Worm (Caenorhabditis elegans) whole organism, L4 larva: Measurements from ENCODE around the gene ced-4.

Source experiments
- D1046.2 ChIP-seq: fragments of 200-800 bp; sonication (Bioruptor generic); IDR thresholded peaks from 2 replicates; pipeline ENCODE4 v1.3.6; 2022; ENCODE audit warnings: missing genetic modification characterization, missing compliant biosample characterization
- F44E2.7 ChIP-seq: fragments of 200-800 bp; sonication (Bioruptor generic); IDR thresholded peaks from 2 replicates; pipeline ENCODE4 v2.1.2; 2022; ENCODE audit warnings: missing genetic modification characterization, missing compliant biosample characterization
- R02D3.7 ChIP-seq: fragments of 150-350 bp; sonication (generic microtip); optimal IDR thresholded peaks from 3 replicates; lab custom pipeline; 2014; ENCODE audit warnings: missing biosample characterization, missing genetic modification characterization
- aha-1 ChIP-seq: fragments of 150-350 bp; peaks from one replicate; lab custom pipeline; 2014; ENCODE audit warnings: missing biosample characterization, missing genetic modification characterization
- ama-1 ChIP-seq: fragments of 150-350 bp; optimal IDR thresholded peaks from 2 replicates; lab custom pipeline; 2014; ENCODE audit warnings: inconsistent platforms, mixed read lengths
- arid-1 ChIP-seq: fragments of 200-800 bp; sonication (Bioruptor generic); conservative IDR thresholded peaks from 2 replicates; pipeline ENCODE4 v1.3.6; 2022; ENCODE audit warnings: missing genetic modification reagents, missing genetic modification characterization, missing compliant biosample characterization
- ceh-32 ChIP-seq: sonication (generic microtip); optimal IDR thresholded peaks from 2 replicates; lab custom pipeline; 2016; ENCODE audit warnings: mild to moderate bottlenecking, missing genetic modification characterization, missing compliant biosample characterization; ENCODE audit not compliant: poor library complexity
- ceh-44 ChIP-seq: fragments of 200-800 bp; sonication (Bioruptor generic); IDR thresholded peaks from 2 replicates; pipeline ENCODE4 v1.3.6; 2022; ENCODE audit warnings: missing genetic modification reagents, missing genetic modification characterization, missing compliant biosample characterization
- ces-1 ChIP-seq: fragments of 150-350 bp; sonication (generic microtip); optimal IDR thresholded peaks from 4 replicates; lab custom pipeline; 2014; ENCODE audit warnings: missing biosample characterization, missing genetic modification reagents, missing genetic modification characterization
- daf-16 ChIP-seq, 3 experiments: sonication (generic microtip); optimal IDR thresholded peaks; 2 replicates each; lab custom pipeline; 2016 to 2017; ENCODE audit warnings: missing genetic modification characterization in 3 of 3, missing genetic modification reagents in 3 of 3, mild to moderate bottlenecking in 2 of 3, missing compliant biosample characterization in 2 of 3, missing biosample characterization in 1 of 3, moderate library complexity in 1 of 3
- daf-8 ChIP-seq: fragments of 200-800 bp; sonication (Bioruptor generic); IDR thresholded peaks from 2 replicates; pipeline ENCODE4 v1.3.6; 2022; ENCODE audit warnings: missing genetic modification characterization, missing compliant biosample characterization
- dmd-6 ChIP-seq: fragments of 200-800 bp; sonication (Bioruptor generic); IDR thresholded peaks from 2 replicates; pipeline ENCODE4 v1.3.6; 2022; ENCODE audit warnings: missing genetic modification reagents, missing genetic modification characterization, missing compliant biosample characterization
- dpl-1 ChIP-seq: fragments of 150-350 bp; optimal IDR thresholded peaks from 2 replicates; lab custom pipeline; 2014; ENCODE audit warnings: missing biosample characterization, missing genetic modification reagents, missing genetic modification characterization
- duxl-1 ChIP-seq: sonication (generic microtip); optimal IDR thresholded peaks from 2 replicates; lab custom pipeline; 2016; ENCODE audit warnings: mild to moderate bottlenecking, missing genetic modification characterization, moderate library complexity, missing compliant biosample characterization; ENCODE audit not compliant: poor library complexity
- fkh-10 ChIP-seq: fragments of 150-350 bp; optimal IDR thresholded peaks from 2 replicates; lab custom pipeline; 2014; ENCODE audit warnings: missing biosample characterization, missing genetic modification reagents, missing genetic modification characterization
- gei-8 ChIP-seq: fragments of 200-800 bp; sonication (Bioruptor generic); optimal IDR thresholded peaks from 2 replicates; lab custom pipeline; 2018; ENCODE audit warnings: mild to moderate bottlenecking, missing genetic modification characterization, missing compliant biosample characterization
- hif-1 ChIP-seq, 2 experiments: sonication (generic microtip); optimal IDR thresholded peaks; 2 replicates each; lab custom pipeline; 2016 to 2017; ENCODE audit warnings: missing compliant biosample characterization in 2 of 2, missing genetic modification characterization in 2 of 2, missing genetic modification reagents in 2 of 2, missing genotype in 2 of 2, mild to moderate bottlenecking in 1 of 2
- hlh-30 ChIP-seq: sonication (generic microtip); optimal IDR thresholded peaks from 2 replicates; lab custom pipeline; 2017; ENCODE audit warnings: antibody characterized with exemption, mild to moderate bottlenecking, missing genetic modification characterization, missing compliant biosample characterization; ENCODE audit not compliant: insufficient read depth
- lim-7 ChIP-seq: fragments of 200-800 bp; sonication (Bioruptor generic); IDR thresholded peaks from 2 replicates; pipeline ENCODE4 v1.3.6; 2022; ENCODE audit warnings: missing genetic modification characterization, missing compliant biosample characterization
- lin-15B ChIP-seq: fragments of 150-350 bp; sonication (generic microtip); optimal IDR thresholded peaks from 3 replicates; lab custom pipeline; 2014; ENCODE audit warnings: missing biosample characterization, missing genetic modification characterization
- lin-29 ChIP-seq: fragments of 200-800 bp; sonication (Bioruptor generic); IDR thresholded peaks from 2 replicates; pipeline ENCODE4 v1.3.6; 2022; ENCODE audit warnings: missing genetic modification reagents, missing genetic modification characterization, missing compliant biosample characterization
- lsy-2 ChIP-seq, 2 experiments: fragments of 150-350 bp in 1 of 2; sonication (generic microtip) in 1 of 2; optimal IDR thresholded peaks; 2 replicates each; lab custom pipeline; 2014 to 2017; ENCODE audit warnings: missing biosample characterization in 2 of 2, missing genetic modification characterization in 2 of 2
- madf-5 ChIP-seq, 2 experiments: fragments of 200-800 bp; sonication (Bioruptor generic); IDR thresholded peaks; 2 replicates each; pipeline ENCODE4 v1.3.6; 2022; ENCODE audit warnings: missing compliant biosample characterization in 2 of 2, missing genetic modification characterization in 2 of 2
- mdl-1 ChIP-seq, 2 experiments: fragments of 150-350 bp in 1 of 2; sonication (generic microtip) in 1 of 2; optimal IDR thresholded peaks; 2 replicates each; lab custom pipeline; 2014 to 2017; ENCODE audit warnings: missing biosample characterization in 2 of 2, missing genetic modification characterization in 2 of 2
- mes-2 ChIP-seq: sonication (generic microtip); optimal IDR thresholded peaks from 2 replicates; lab custom pipeline; 2016; ENCODE audit warnings: missing genotype, mild to moderate bottlenecking, missing genetic modification characterization, missing compliant biosample characterization; ENCODE audit not compliant: poor library complexity, severe bottlenecking
- mxl-2 ChIP-seq: fragments of 200-800 bp; sonication (Bioruptor generic); conservative IDR thresholded peaks from 2 replicates; pipeline ENCODE4 v1.3.6; 2022; ENCODE audit warnings: missing genetic modification reagents, missing genetic modification characterization, missing compliant biosample characterization
- nhr-11 ChIP-seq: fragments of 150-350 bp; optimal IDR thresholded peaks from 2 replicates; lab custom pipeline; 2014; ENCODE audit warnings: missing biosample characterization, missing genetic modification characterization
- nhr-237 ChIP-seq: sonication (generic microtip); optimal IDR thresholded peaks from 2 replicates; lab custom pipeline; 2017; ENCODE audit warnings: missing biosample characterization, missing genetic modification characterization
- nhr-25 ChIP-seq: sonication (generic microtip); optimal IDR thresholded peaks from 2 replicates; lab custom pipeline; 2017; ENCODE audit warnings: missing genetic modification characterization, mild to moderate bottlenecking, missing compliant biosample characterization, antibody characterized with exemption, moderate library complexity, borderline replicate concordance; ENCODE audit not compliant: insufficient read depth
- nhr-76 ChIP-seq: fragments of 150-350 bp; optimal IDR thresholded peaks from 2 replicates; lab custom pipeline; 2014; ENCODE audit warnings: missing biosample characterization, missing genetic modification characterization
- pha-4 ChIP-seq, 2 experiments: fragments of 150-350 bp in 1 of 2; fragments of 200-800 bp in 1 of 2; sonication (Bioruptor generic) in 1 of 2; IDR thresholded peaks in 1 of 2; optimal IDR thresholded peaks in 1 of 2; 2 replicates each; pipeline versions ENCODE4 v1.3.6 to Lab custom; 2014 to 2022; ENCODE audit warnings: missing genetic modification characterization in 2 of 2, missing genetic modification reagents in 2 of 2, missing biosample characterization in 1 of 2, missing compliant biosample characterization in 1 of 2
- saeg-2 ChIP-seq: fragments of 200-800 bp; sonication (Bioruptor generic); IDR thresholded peaks from 2 replicates; pipeline ENCODE4 v1.3.6; 2022; ENCODE audit warnings: missing genetic modification reagents, missing genetic modification characterization, missing compliant biosample characterization
- set-16 ChIP-seq: fragments of 200-800 bp; sonication (Bioruptor generic); IDR thresholded peaks from 2 replicates; pipeline ENCODE4 v1.3.6; 2022; ENCODE audit warnings: missing genetic modification reagents, missing genetic modification characterization, missing compliant biosample characterization
- skn-1 ChIP-seq: fragments of 150-350 bp; optimal IDR thresholded peaks from 2 replicates; lab custom pipeline; 2014; ENCODE audit warnings: missing biosample characterization, missing genetic modification characterization
- tra-1 ChIP-seq: fragments of 200-800 bp; sonication (Bioruptor generic); IDR thresholded peaks from 2 replicates; pipeline ENCODE4 v1.3.6; 2022; ENCODE audit warnings: missing genetic modification reagents, missing genetic modification characterization, missing compliant biosample characterization
- unc-62 ChIP-seq, 3 experiments: fragments of 150-350 bp in 1 of 3; sonication (generic microtip); optimal IDR thresholded peaks in 2 of 3; peaks in 1 of 3; 1 replicate in 1 of 3; 2 replicates in 2 of 3; lab custom pipeline; 2014 to 2017; ENCODE audit warnings: missing biosample characterization in 3 of 3, missing genetic modification characterization in 3 of 3, missing genetic modification reagents in 3 of 3, missing genotype in 1 of 3
- zfp-2 ChIP-seq: sonication (generic microtip); optimal IDR thresholded peaks from 2 replicates; lab custom pipeline; 2016; ENCODE audit warnings: mild to moderate bottlenecking, missing genetic modification characterization, missing compliant biosample characterization
- zip-11 ChIP-seq: fragments of 200-800 bp; sonication (Bioruptor generic); IDR thresholded peaks from 2 replicates; pipeline ENCODE4 v1.3.6; 2022; ENCODE audit warnings: missing genetic modification characterization, missing compliant biosample characterization
- ztf-11 ChIP-seq: fragments of 150-350 bp; optimal IDR thresholded peaks from 2 replicates; lab custom pipeline; 2014; ENCODE audit warnings: missing biosample characterization, missing genetic modification characterization

The ced-4 gene

DNA sequence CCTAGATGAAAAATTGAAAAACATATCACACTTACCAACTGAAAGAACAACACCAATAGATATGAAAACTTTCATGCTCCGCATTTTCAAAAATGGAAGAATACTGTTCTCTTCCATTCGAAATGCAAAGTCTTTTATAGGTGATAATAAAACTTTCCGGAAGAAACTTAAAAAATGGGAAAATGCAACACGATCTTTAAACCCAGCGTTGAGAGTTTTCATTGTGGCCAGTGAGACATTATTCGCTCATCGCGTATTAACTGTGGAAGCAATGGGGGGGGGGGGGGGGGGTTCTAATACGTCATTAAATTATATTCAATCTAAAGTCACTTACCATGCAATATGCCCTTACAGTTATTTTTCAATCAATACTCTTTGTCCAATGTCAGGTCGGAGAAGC, 7.8 kb upstream of the ced-4 start, which contains the start of the genes clec-157 and fkh-5:
Gene clec-157, minus strand, starts transcription at position 101 of the 400 bp plus-strand sequence.
Gene fkh-5, plus strand, starts transcription at position 336 of the 400 bp plus-strand sequence.
- TF ChIP-seq tra-1 (GFP tag; lab: Robert Waterston, UW) = no peak
- TF ChIP-seq unc-62 (GFP tag; optimal IDR thresholded peaks at IDR 0.05 in 1 of 2; lab: Kevin White, UChicago) = peak in 1 of 2 experiments; percentile 63
- no peak for TF ChIP-seq unc-62 (tag; optimal IDR thresholded peaks at IDR 0.05; lab: Kevin White, UChicago)

DNA sequence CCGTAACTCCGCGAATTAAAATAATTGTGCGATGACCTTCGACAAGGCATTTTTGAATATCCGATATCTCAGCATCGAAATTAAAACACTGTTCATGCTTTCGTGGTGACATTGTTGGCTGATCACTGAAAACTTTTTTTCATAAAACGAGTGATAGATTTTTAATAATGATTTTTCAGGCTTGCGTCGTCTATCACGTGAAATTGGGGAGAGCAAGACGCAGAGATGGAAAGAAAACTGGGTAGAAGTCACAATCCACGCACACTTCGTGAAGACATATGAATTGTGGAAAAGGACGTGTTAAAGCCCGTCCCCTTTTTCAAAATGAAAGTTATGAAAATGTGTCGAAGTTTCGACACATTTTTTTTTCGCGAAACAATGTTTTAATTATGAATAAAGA, 2.4 kb upstream of the ced-4 start, which contains the start of gene nonu-1:
Gene nonu-1, minus strand, starts transcription at position 169 of the 400 bp plus-strand sequence.
- TF ChIP-seq duxl-1 (no peak), zip-11 (no peak), dmd-6 (GFP tag; lab: Robert Waterston, UW) (peak; percentile 11; the same call in 1 of the 2 replicates), hlh-30 (tag; lab: Kevin White, UChicago) (peak; percentile 86), aha-1 (tag; lab: Kevin White, UChicago) (peak; percentile 64)

DNA sequence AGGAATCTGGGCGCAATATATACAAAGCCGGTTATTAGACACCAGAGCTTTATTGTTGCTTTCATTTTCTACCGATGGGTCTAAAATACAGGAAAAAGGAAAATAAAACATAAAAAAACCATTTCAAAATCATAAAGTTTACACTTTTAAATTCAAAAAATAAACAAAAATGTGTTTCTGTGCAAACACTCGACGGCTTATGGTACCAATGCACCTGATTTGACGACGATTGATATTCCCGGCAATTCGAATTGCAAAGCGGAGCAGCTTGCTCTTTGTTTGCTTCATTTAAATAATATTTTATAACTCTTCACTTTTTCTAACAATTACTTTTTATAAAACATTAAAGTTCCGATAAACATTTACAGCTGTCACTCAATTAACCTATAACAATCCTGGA, 2.0 kb upstream of the ced-4 start, which contains the start of gene F26A1.1:
Gene F26A1.1, plus strand, starts transcription at position 369 of the 400 bp plus-strand sequence.
- no peak for TF ChIP-seq ama-1 (lab: Kevin White, UChicago)
- peak; percentile 50 for TF ChIP-seq mes-2 (tag; lab: Kevin White, UChicago)
- TF ChIP-seq zfp-2 = no peak
- TF ChIP-seq lin-29 = no peak
- no peak for TF ChIP-seq saeg-2 (GFP tag; lab: Robert Waterston, UW)
- no peak for TF ChIP-seq ceh-32 (tag; lab: Kevin White, UChicago)
- TF ChIP-seq ceh-44 = no peak
- no peak for TF ChIP-seq nhr-11 (tag; lab: Kevin White, UChicago)
- TF ChIP-seq F44E2.7 (GFP tag; lab: Robert Waterston, UW) = no peak
- TF ChIP-seq R02D3.7 (tag; lab: Kevin White, UChicago) = no peak
- no peak for TF ChIP-seq mdl-1 (tag; optimal IDR thresholded peaks at IDR 0.05; lab: Kevin White, UChicago)
- no peak for TF ChIP-seq pha-4 (GFP tag; IDR thresholded peaks at IDR 0.05; lab: Robert Waterston, UW)
- no peak for TF ChIP-seq pha-4 (tag; optimal IDR thresholded peaks at IDR 0.05; lab: Kevin White, UChicago)
- TF ChIP-seq ztf-11 = no peak
- no peak for TF ChIP-seq nhr-25
- no peak for TF ChIP-seq skn-1
- no peak for TF ChIP-seq mxl-2 (GFP tag; lab: Robert Waterston, UW)
- no peak for TF ChIP-seq lim-7 (GFP tag; lab: Robert Waterston, UW)
- TF ChIP-seq fkh-10 = no peak
- no peak for TF ChIP-seq D1046.2 (GFP tag; lab: Robert Waterston, UW)
- TF ChIP-seq zip-11 = no peak
- TF ChIP-seq set-16 (GFP tag; lab: Robert Waterston, UW) = no peak
- no peak for TF ChIP-seq daf-16 (GFP tag; optimal IDR thresholded peaks at IDR 0.05; lab: Kevin White, UChicago)
- peak; percentile 6 for TF ChIP-seq daf-16 (tag; optimal IDR thresholded peaks at IDR 0.05; lab: Kevin White, UChicago)
- TF ChIP-seq aha-1 (tag; lab: Kevin White, UChicago) = no peak
- TF ChIP-seq arid-1 (GFP tag; lab: Robert Waterston, UW) = no peak
- TF ChIP-seq lsy-2 (tag; optimal IDR thresholded peaks at IDR 0.05; lab: Kevin White, UChicago) = peak in 1 of 2 experiments; percentile 63
- TF ChIP-seq daf-8 (GFP tag; lab: Robert Waterston, UW) = no peak
- TF ChIP-seq gei-8 (GFP tag; lab: Kevin White, UChicago) = no peak
- TF ChIP-seq nhr-76 (tag; lab: Kevin White, UChicago) = no peak
- no peak for TF ChIP-seq ces-1 (GFP tag; lab: Kevin White, UChicago)
- no peak for TF ChIP-seq tra-1 (GFP tag; lab: Robert Waterston, UW)
- TF ChIP-seq nhr-237 (tag; lab: Kevin White, UChicago) = no peak
- TF ChIP-seq hif-1 (tag; optimal IDR thresholded peaks at IDR 0.05; lab: Kevin White, UChicago) = no peak
- no peak for TF ChIP-seq madf-5 (GFP tag; IDR thresholded peaks at IDR 0.05; lab: Robert Waterston, UW)
- TF ChIP-seq lin-15B = no peak
- peak; percentile 70 for TF ChIP-seq dpl-1 (GFP tag; lab: Kevin White, UChicago)
